Worm (Caenorhabditis elegans) whole organism, L1 larva: ENCODE measurements around the gene col-81.

Experiments
- C16A3.4 ChIP-seq: fragments of 150-350 bp; optimal IDR thresholded peaks from 2 replicates; lab custom pipeline; 2014; ENCODE audit warnings: missing biosample characterization, missing genetic modification characterization
- Y116A8C.19 ChIP-seq: sonication (generic microtip); optimal IDR thresholded peaks from 2 replicates; lab custom pipeline; 2016; ENCODE audit warnings: missing compliant biosample characterization, missing genetic modification characterization, borderline replicate concordance
- alr-1 ChIP-seq: fragments of 200-800 bp; sonication (Bioruptor generic); optimal IDR thresholded peaks from 2 replicates; lab custom pipeline; 2018; ENCODE audit warnings: borderline replicate concordance, mild to moderate bottlenecking, missing genetic modification characterization, missing compliant biosample characterization
- ceh-8 ChIP-seq: fragments of 200-800 bp; sonication (Bioruptor generic); optimal IDR thresholded peaks from 2 replicates; lab custom pipeline; 2018; ENCODE audit warnings: mild to moderate bottlenecking, missing genetic modification characterization, moderate library complexity, missing compliant biosample characterization
- ceh-88 ChIP-seq: fragments of 200-800 bp; sonication (Bioruptor generic); IDR thresholded peaks from 2 replicates; pipeline ENCODE4 v1.3.6; 2022; ENCODE audit warnings: missing genetic modification characterization, missing compliant biosample characterization
- dpl-1 ChIP-seq, 3 experiments: fragments of 150-350 bp in 2 of 3; sonication (generic microtip) in 1 of 3; optimal IDR thresholded peaks; 2 replicates each; lab custom pipeline; 2014 to 2017; ENCODE audit warnings: missing biosample characterization in 3 of 3, missing genetic modification characterization in 3 of 3, missing genetic modification reagents in 3 of 3
- dsc-1 ChIP-seq: sonication (generic microtip); optimal IDR thresholded peaks from 2 replicates; lab custom pipeline; 2016; ENCODE audit warnings: mild to moderate bottlenecking, missing genetic modification characterization, missing compliant biosample characterization
- efl-1 ChIP-seq, 4 experiments: fragments of 150-350 bp; optimal IDR thresholded peaks in 3 of 4; peaks in 1 of 4; 1 replicate in 1 of 4; 2 replicates in 3 of 4; lab custom pipeline; 2014; ENCODE audit warnings: missing biosample characterization in 2 of 4, missing genetic modification characterization in 2 of 4, missing genetic modification reagents in 2 of 4
- efl-3 ChIP-seq: fragments of 200-800 bp; sonication (Bioruptor generic); optimal IDR thresholded peaks from 2 replicates; lab custom pipeline; 2018; ENCODE audit warnings: mild to moderate bottlenecking, missing genetic modification characterization, missing compliant biosample characterization
- egl-13 ChIP-seq: sonication (generic microtip); optimal IDR thresholded peaks from 2 replicates; lab custom pipeline; 2016; ENCODE audit warnings: missing genotype, missing genetic modification reagents, missing genetic modification characterization, missing compliant biosample characterization
- egl-27 ChIP-seq, 2 experiments: fragments of 150-350 bp in 1 of 2; sonication (generic microtip); optimal IDR thresholded peaks; 3 replicates each; lab custom pipeline; 2017 to 2018; ENCODE audit warnings: missing biosample characterization in 2 of 2, missing genetic modification characterization in 2 of 2, missing genetic modification reagents in 2 of 2
- elt-2 ChIP-seq: sonication (generic microtip); optimal IDR thresholded peaks from 2 replicates; lab custom pipeline; 2016; ENCODE audit warnings: missing genetic modification characterization, mild to moderate bottlenecking, inconsistent platforms, missing compliant biosample characterization, missing genetic modification reagents
- fkh-10 ChIP-seq: sonication (generic microtip); optimal IDR thresholded peaks from 2 replicates; lab custom pipeline; 2017; ENCODE audit warnings: missing biosample characterization, missing genetic modification reagents, missing genetic modification characterization
- fkh-4 ChIP-seq: sonication (generic microtip); optimal IDR thresholded peaks from 2 replicates; lab custom pipeline; 2016; ENCODE audit warnings: missing compliant biosample characterization, missing genetic modification characterization, borderline replicate concordance
- fkh-8 ChIP-seq: sonication (generic microtip); optimal IDR thresholded peaks from 2 replicates; lab custom pipeline; 2016; ENCODE audit warnings: mild to moderate bottlenecking, missing genetic modification characterization, missing compliant biosample characterization
- fos-1 ChIP-seq: fragments of 150-350 bp; optimal IDR thresholded peaks from 2 replicates; lab custom pipeline; 2014; ENCODE audit warnings: missing biosample characterization, missing genetic modification characterization
- grh-1 ChIP-seq: fragments of 200-800 bp; sonication (Bioruptor generic); IDR thresholded peaks from 2 replicates; pipeline ENCODE4 v1.3.6; 2022; ENCODE audit warnings: missing genetic modification reagents, missing genetic modification characterization, missing compliant biosample characterization
- isw-1 ChIP-seq: fragments of 200-800 bp; sonication (Bioruptor generic); IDR thresholded peaks from 2 replicates; pipeline ENCODE4 v1.3.6; 2022; ENCODE audit warnings: missing genetic modification characterization, missing compliant biosample characterization
- jun-1 ChIP-seq: fragments of 150-350 bp; optimal IDR thresholded peaks from 2 replicates; lab custom pipeline; 2014; ENCODE audit warnings: missing biosample characterization, missing genetic modification reagents, missing genetic modification characterization
- lin-14 ChIP-seq: fragments of 200-800 bp; sonication (Bioruptor generic); optimal IDR thresholded peaks from 2 replicates; lab custom pipeline; 2018; ENCODE audit warnings: mild to moderate bottlenecking, missing genetic modification characterization, moderate library complexity, missing compliant biosample characterization
- lin-15B ChIP-seq: fragments of 150-350 bp; sonication (generic microtip); optimal IDR thresholded peaks from 3 replicates; lab custom pipeline; 2014; ENCODE audit warnings: missing biosample characterization, missing genetic modification characterization
- lin-35 ChIP-seq, 2 experiments: fragments of 150-350 bp; optimal IDR thresholded peaks; 2 replicates each; lab custom pipeline; 2014; ENCODE audit warnings: missing biosample characterization in 2 of 2, missing genetic modification characterization in 2 of 2, missing genetic modification reagents in 2 of 2
- lin-39 ChIP-seq: fragments of 150-350 bp; optimal IDR thresholded peaks from 2 replicates; lab custom pipeline; 2014; ENCODE audit warnings: missing biosample characterization, missing genetic modification reagents, missing genetic modification characterization
- lir-3 ChIP-seq: sonication (generic microtip); optimal IDR thresholded peaks from 2 replicates; lab custom pipeline; 2016; ENCODE audit warnings: mild to moderate bottlenecking, missing genetic modification characterization, moderate library complexity, missing compliant biosample characterization; ENCODE audit not compliant: poor library complexity
- lsy-2 ChIP-seq, 2 experiments: fragments of 150-350 bp; optimal IDR thresholded peaks; 2 replicates each; lab custom pipeline; 2014; ENCODE audit warnings: missing biosample characterization in 2 of 2, missing genetic modification characterization in 2 of 2
- mdl-1 ChIP-seq, 2 experiments: fragments of 150-350 bp; optimal IDR thresholded peaks; 2 replicates each; lab custom pipeline; 2014 to 2017; ENCODE audit warnings: missing biosample characterization in 2 of 2, missing genetic modification characterization in 2 of 2, inconsistent platforms in 1 of 2
- mep-1 ChIP-seq: fragments of 150-350 bp; optimal IDR thresholded peaks from 2 replicates; lab custom pipeline; 2014; ENCODE audit warnings: missing biosample characterization, missing genetic modification characterization
- nhr-12 ChIP-seq: sonication (generic microtip); optimal IDR thresholded peaks from 2 replicates; lab custom pipeline; 2017; ENCODE audit warnings: missing biosample characterization, missing genetic modification characterization
- nhr-19 ChIP-seq: fragments of 200-800 bp; sonication (Bioruptor generic); conservative IDR thresholded peaks from 2 replicates; pipeline ENCODE4 v1.3.6; 2022; ENCODE audit warnings: missing genetic modification characterization, missing compliant biosample characterization
- nhr-20 ChIP-seq: sonication (generic microtip); optimal IDR thresholded peaks from 2 replicates; lab custom pipeline; 2016; ENCODE audit warnings: mild to moderate bottlenecking, missing genetic modification characterization, missing compliant biosample characterization
- nhr-28 ChIP-seq: fragments of 150-350 bp; optimal IDR thresholded peaks from 2 replicates; lab custom pipeline; 2014; ENCODE audit warnings: missing biosample characterization, missing genetic modification characterization
- nhr-47 ChIP-seq: sonication (generic microtip); optimal IDR thresholded peaks from 2 replicates; lab custom pipeline; 2016; ENCODE audit warnings: mild to moderate bottlenecking, missing genetic modification characterization, moderate library complexity, missing compliant biosample characterization
- nhr-71 ChIP-seq: sonication (generic microtip); optimal IDR thresholded peaks from 2 replicates; lab custom pipeline; 2016; ENCODE audit warnings: mild to moderate bottlenecking, missing genetic modification characterization, moderate library complexity, missing compliant biosample characterization
- nhr-85 ChIP-seq: sonication (generic microtip); peaks from one replicate; lab custom pipeline; 2016; ENCODE audit warnings: missing genetic modification characterization, inconsistent platforms, missing compliant biosample characterization
- pax-3 ChIP-seq: fragments of 200-800 bp; sonication (Bioruptor generic); optimal IDR thresholded peaks from 2 replicates; lab custom pipeline; 2018; ENCODE audit warnings: mild to moderate bottlenecking, missing genetic modification characterization, moderate library complexity, missing compliant biosample characterization
- pqm-1 ChIP-seq: sonication (generic microtip); optimal IDR thresholded peaks from 3 replicates; lab custom pipeline; 2017; ENCODE audit warnings: missing biosample characterization, missing genetic modification characterization
- rnt-1 ChIP-seq: sonication (generic microtip); optimal IDR thresholded peaks from 2 replicates; lab custom pipeline; 2016; ENCODE audit warnings: mild to moderate bottlenecking, missing genetic modification characterization, moderate library complexity, missing compliant biosample characterization
- skn-1 ChIP-seq: fragments of 150-350 bp; optimal IDR thresholded peaks from 2 replicates; lab custom pipeline; 2014; ENCODE audit warnings: missing biosample characterization, missing genetic modification characterization
- snu-23 ChIP-seq: sonication (generic microtip); optimal IDR thresholded peaks from 2 replicates; lab custom pipeline; 2016; ENCODE audit warnings: missing genetic modification characterization, missing compliant biosample characterization
- sptf-1 ChIP-seq: fragments of 150-350 bp; optimal IDR thresholded peaks from 2 replicates; lab custom pipeline; 2014; ENCODE audit warnings: missing biosample characterization, missing genetic modification characterization
- swsn-7 ChIP-seq: sonication (generic microtip); optimal IDR thresholded peaks from 2 replicates; lab custom pipeline; 2016; ENCODE audit warnings: missing genetic modification characterization, missing compliant biosample characterization
- tbx-2 ChIP-seq: sonication (generic microtip); optimal IDR thresholded peaks from 2 replicates; lab custom pipeline; 2016; ENCODE audit warnings: missing genetic modification characterization, missing compliant biosample characterization
- unc-130 ChIP-seq: fragments of 150-350 bp; optimal IDR thresholded peaks from 2 replicates; lab custom pipeline; 2017; ENCODE audit warnings: missing biosample characterization, missing genetic modification characterization, inconsistent platforms
- unc-86 ChIP-seq: sonication (generic microtip); optimal IDR thresholded peaks from 2 replicates; lab custom pipeline; 2016; ENCODE audit warnings: missing genetic modification characterization, missing compliant biosample characterization
- vab-15 ChIP-seq: sonication (generic microtip); optimal IDR thresholded peaks from 2 replicates; lab custom pipeline; 2017; ENCODE audit warnings: missing genotype, mild to moderate bottlenecking, missing genetic modification characterization, missing compliant biosample characterization
- zag-1 ChIP-seq: fragments of 150-350 bp; optimal IDR thresholded peaks from 2 replicates; lab custom pipeline; 2014; ENCODE audit warnings: missing biosample characterization, missing genetic modification characterization
- zip-4 ChIP-seq: fragments of 200-800 bp; sonication (Bioruptor generic); optimal IDR thresholded peaks from 2 replicates; lab custom pipeline; 2018; ENCODE audit warnings: mild to moderate bottlenecking, missing genetic modification characterization, moderate library complexity, missing compliant biosample characterization
- ztf-11 ChIP-seq, 2 experiments: sonication (generic microtip); optimal IDR thresholded peaks; 2 replicates each; lab custom pipeline; 2016 to 2017; ENCODE audit warnings: missing genetic modification characterization in 2 of 2, missing biosample characterization in 1 of 2, missing compliant biosample characterization in 1 of 2

The col-81 gene

DNA sequence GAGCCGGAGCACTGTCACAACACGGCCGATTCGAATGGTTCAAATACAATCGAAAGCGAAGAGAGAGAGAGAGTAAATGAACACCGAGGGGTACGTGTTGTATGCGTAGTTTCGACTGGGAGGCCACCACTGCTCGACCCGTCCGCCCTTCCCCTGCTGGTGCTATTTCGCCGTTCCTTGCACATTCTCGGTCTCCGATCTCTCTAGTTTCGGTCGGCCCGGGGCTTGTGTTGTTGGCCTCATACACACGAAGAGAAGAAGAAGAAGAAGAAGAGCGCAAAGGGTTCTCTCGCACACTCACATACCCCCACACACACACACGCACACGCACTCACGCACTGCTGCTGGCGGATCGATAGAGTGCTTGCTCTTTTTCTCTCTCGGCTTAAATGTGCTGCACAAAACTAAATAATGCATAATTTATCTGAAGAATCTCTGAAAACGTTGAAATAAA is 29.3 kb upstream of the col-81 start (continued):
- TF ChIP-seq vab-15 (tag; lab: Kevin White, UChicago): no peak
- peak; percentile 59 to 77 for TF ChIP-seq lsy-2 (tag; optimal IDR thresholded peaks at IDR 0.05; lab: Kevin White, UChicago)
- TF ChIP-seq ceh-8: peak; percentile 65
- TF ChIP-seq nhr-47 (tag; lab: Kevin White, UChicago): peak; percentile 68
- no peak for TF ChIP-seq sptf-1 (tag; lab: Kevin White, UChicago)
- peak; percentile 35 for TF ChIP-seq nhr-19 (GFP tag; lab: Robert Waterston, UW)
- peak; percentile 43 for TF ChIP-seq lir-3 (tag; lab: Kevin White, UChicago)
- TF ChIP-seq lin-39 (tag; lab: Kevin White, UChicago): no peak
- peak; percentile 4 for TF ChIP-seq zip-4
- TF ChIP-seq egl-27 (tag; optimal IDR thresholded peaks at IDR 0.05; lab: Kevin White, UChicago): peak; percentile 0 to 30
- peak; percentile 68 for TF ChIP-seq nhr-20 (tag; lab: Kevin White, UChicago)
- TF ChIP-seq mdl-1 (tag; optimal IDR thresholded peaks at IDR 0.05; lab: Kevin White, UChicago): peak in 1 of 2 experiments; percentile 28
- TF ChIP-seq efl-3: no peak
- TF ChIP-seq alr-1 (tag; lab: Kevin White, UChicago): no peak
- peak; percentile 83 for TF ChIP-seq snu-23 (GFP tag; lab: Kevin White, UChicago)
- TF ChIP-seq isw-1 (GFP tag; lab: Robert Waterston, UW): peak; percentile 30; the same call in 1 of the 2 replicates
- TF ChIP-seq fkh-10 (GFP tag; lab: Kevin White, UChicago): peak; percentile 60
- TF ChIP-seq jun-1 (tag; lab: Kevin White, UChicago): peak; percentile 76
- TF ChIP-seq elt-2 (tag; lab: Kevin White, UChicago): peak; percentile 26

DNA sequence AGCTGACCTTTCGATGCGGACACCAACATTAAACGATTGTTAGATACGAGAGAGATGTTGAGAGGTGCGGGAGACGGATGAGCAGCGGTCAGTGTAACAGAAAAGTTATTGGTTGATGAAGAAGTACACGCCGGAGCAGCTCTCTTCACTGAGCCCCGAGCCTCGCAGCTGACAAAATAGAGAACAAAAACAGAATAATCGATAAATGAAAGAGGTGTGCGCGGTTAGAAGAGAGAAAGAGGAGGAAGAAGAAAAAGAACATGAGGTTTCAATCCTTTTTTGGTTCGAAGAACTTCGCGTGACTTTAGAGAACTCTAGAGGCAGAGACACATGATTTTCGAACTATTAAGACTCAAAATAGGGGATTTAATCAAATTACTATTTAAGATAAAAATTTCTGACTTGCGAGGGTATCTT is 28.3 kb upstream of the col-81 start:
- no peak for TF ChIP-seq nhr-12 (tag; lab: Kevin White, UChicago)
- no peak for TF ChIP-seq zag-1
- TF ChIP-seq mep-1: peak; percentile 7
- no peak for TF ChIP-seq unc-86 (tag; lab: Kevin White, UChicago)
- TF ChIP-seq lir-3 (tag; lab: Kevin White, UChicago): no peak
- TF ChIP-seq efl-1 (optimal IDR thresholded peaks at IDR 0.05; lab: Kevin White, UChicago): peak in 1 of 2 experiments; percentile 25
- peak in 1 of 2 experiments; percentile 88 for TF ChIP-seq efl-1 (GFP tag; optimal IDR thresholded peaks at IDR 0.05 in 1 of 2; lab: Kevin White, UChicago)
- no peak for TF ChIP-seq C16A3.4 (tag; lab: Kevin White, UChicago)
- no peak for TF ChIP-seq fkh-4 (tag; lab: Kevin White, UChicago)
- TF ChIP-seq grh-1 (GFP tag; lab: Robert Waterston, UW): no peak
- no peak for TF ChIP-seq alr-1 (tag; lab: Kevin White, UChicago)
- TF ChIP-seq pqm-1 (tag; lab: Kevin White, UChicago): no peak
- TF ChIP-seq tbx-2 (tag; lab: Kevin White, UChicago): no peak
- peak; percentile 15 for TF ChIP-seq nhr-20 (tag; lab: Kevin White, UChicago)
- no peak for TF ChIP-seq nhr-28 (tag; lab: Kevin White, UChicago)
- peak; percentile 55 for TF ChIP-seq nhr-85 (tag; lab: Kevin White, UChicago)
- TF ChIP-seq nhr-47 (tag; lab: Kevin White, UChicago): peak; percentile 58
- TF ChIP-seq lin-35 (GFP tag; optimal IDR thresholded peaks at IDR 0.05; lab: Kevin White, UChicago): peak; percentile 13 to 36
- no peak for TF ChIP-seq Y116A8C.19 (tag; lab: Kevin White, UChicago)
- TF ChIP-seq snu-23 (GFP tag; lab: Kevin White, UChicago): peak; percentile 54
- TF ChIP-seq lsy-2 (tag; optimal IDR thresholded peaks at IDR 0.05; lab: Kevin White, UChicago): peak in 1 of 2 experiments; percentile 51
- TF ChIP-seq unc-130 (tag; lab: Kevin White, UChicago): peak; percentile 12
- peak; percentile 34 for TF ChIP-seq skn-1 (tag; lab: Kevin White, UChicago)
- TF ChIP-seq nhr-71 (tag; lab: Kevin White, UChicago): peak; percentile 74
- TF ChIP-seq egl-13 (tag; lab: Kevin White, UChicago): peak; percentile 33
- TF ChIP-seq ztf-11 (tag; optimal IDR thresholded peaks at IDR 0.05; lab: Kevin White, UChicago): no peak
- TF ChIP-seq fkh-8 (tag; lab: Kevin White, UChicago): peak; percentile 91
- no peak for TF ChIP-seq ceh-88 (GFP tag; lab: Robert Waterston, UW)
- peak; percentile 18 for TF ChIP-seq ceh-8
- no peak for TF ChIP-seq efl-3
- peak; percentile 8 for TF ChIP-seq swsn-7 (tag; lab: Kevin White, UChicago)
- TF ChIP-seq fos-1 (tag; lab: Kevin White, UChicago): no peak
- TF ChIP-seq lin-14 (GFP tag; lab: Kevin White, UChicago): peak; percentile 80
- TF ChIP-seq rnt-1 (tag; lab: Kevin White, UChicago): peak; percentile 32
- peak in 1 of 3 experiments; percentile 29 for TF ChIP-seq dpl-1 (GFP tag; optimal IDR thresholded peaks at IDR 0.05; lab: Kevin White, UChicago)
- peak; percentile 54 for TF ChIP-seq pax-3 (tag; lab: Kevin White, UChicago)
- no peak for TF ChIP-seq lin-15B
- peak; percentile 35 for TF ChIP-seq nhr-19 (GFP tag; lab: Robert Waterston, UW)
- peak; percentile 83 for TF ChIP-seq dsc-1 (tag; lab: Kevin White, UChicago)
